Worm (Caenorhabditis elegans): Measurements from ENCODE around the gene pqn-71.

- no peak for TF ChIP-seq ets-7 (tag; optimal IDR thresholded peaks at IDR 0.05)
- no peak for TF ChIP-seq ama-1 (optimal IDR thresholded peaks at IDR 0.05)
These were observed 6.4 kb upstream of the pqn-71 start, which contains the start of gene str-71 for ce11 chrV:15459088-15459487.

All from whole organism, early embryonic.